Fruit fly (Drosophila melanogaster): Measurements from ENCODE around the gene mamo.

mamo gene

DNA sequence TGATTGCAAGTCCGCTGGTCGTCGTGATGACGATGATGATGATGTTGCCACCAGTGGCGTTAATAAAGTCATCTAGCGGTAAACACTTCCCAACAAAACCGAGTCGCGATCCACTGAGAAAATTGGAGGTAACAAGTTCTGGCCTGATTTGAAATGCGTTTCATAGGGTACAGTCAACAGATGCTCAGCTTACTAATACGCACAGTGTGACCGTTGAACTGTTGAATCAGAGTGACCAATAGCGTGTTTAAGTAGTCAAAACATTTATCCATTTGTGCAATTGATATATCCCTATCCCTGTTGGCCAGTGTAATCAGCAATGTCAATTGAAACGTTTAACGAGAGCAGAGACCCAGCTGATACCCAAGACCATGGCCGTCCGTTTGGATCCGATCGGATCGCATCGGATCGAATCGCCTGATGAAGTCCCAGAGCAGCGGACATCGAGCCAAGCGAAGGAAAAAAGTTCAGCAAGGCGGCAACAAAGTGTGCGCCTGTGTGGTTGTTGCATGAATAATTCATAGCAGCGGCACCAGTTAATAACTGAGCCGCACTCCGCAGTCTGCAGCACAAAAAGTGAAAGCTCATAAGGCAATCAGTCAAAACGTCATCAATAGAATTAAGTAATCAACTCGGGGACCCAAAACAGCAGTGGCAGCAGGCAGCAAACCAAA, 42.1 kb downstream of the mamo start:
- TF ChIP-seq CG8478 (optimal IDR thresholded peaks at IDR 0.05) (no peak), Dll (optimal IDR thresholded peaks at IDR 0.05) (peak; percentile 63), pan (optimal IDR thresholded peaks at IDR 0.05) (no peak), usp (GFP tag; optimal IDR thresholded peaks at IDR 0.05) (no peak), EcR (GFP tag; optimal IDR thresholded peaks at IDR 0.05) (no peak), psq (optimal IDR thresholded peaks at IDR 0.05) (no peak)

DNA sequence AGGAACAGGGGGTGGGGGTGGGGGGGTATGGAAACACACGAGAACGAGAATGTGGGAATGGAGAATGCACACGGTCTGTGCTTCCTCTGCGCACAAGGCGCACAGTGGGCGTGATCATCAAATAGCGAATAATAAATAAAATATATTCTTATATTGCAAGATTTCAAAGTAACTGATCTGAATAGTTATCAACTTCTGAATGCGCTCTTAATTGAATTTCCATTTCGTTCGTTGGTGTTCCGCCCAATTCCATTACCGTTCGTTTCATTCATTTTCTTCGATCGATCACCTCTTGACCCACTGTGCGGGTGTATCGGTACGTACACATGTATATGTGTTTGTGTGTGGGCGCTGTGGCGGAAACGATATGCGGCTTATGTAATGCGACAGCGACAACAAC, 54.1 kb downstream of the mamo start:
- TF ChIP-seq pan (optimal IDR thresholded peaks at IDR 0.05) = no peak
- TF ChIP-seq Dll (optimal IDR thresholded peaks at IDR 0.05) = no peak
- no peak for TF ChIP-seq psq (optimal IDR thresholded peaks at IDR 0.05)
- no peak for TF ChIP-seq CG8478 (optimal IDR thresholded peaks at IDR 0.05)
- TF ChIP-seq usp (GFP tag; optimal IDR thresholded peaks at IDR 0.05) = no peak
- no peak for TF ChIP-seq EcR (GFP tag; optimal IDR thresholded peaks at IDR 0.05)

DNA sequence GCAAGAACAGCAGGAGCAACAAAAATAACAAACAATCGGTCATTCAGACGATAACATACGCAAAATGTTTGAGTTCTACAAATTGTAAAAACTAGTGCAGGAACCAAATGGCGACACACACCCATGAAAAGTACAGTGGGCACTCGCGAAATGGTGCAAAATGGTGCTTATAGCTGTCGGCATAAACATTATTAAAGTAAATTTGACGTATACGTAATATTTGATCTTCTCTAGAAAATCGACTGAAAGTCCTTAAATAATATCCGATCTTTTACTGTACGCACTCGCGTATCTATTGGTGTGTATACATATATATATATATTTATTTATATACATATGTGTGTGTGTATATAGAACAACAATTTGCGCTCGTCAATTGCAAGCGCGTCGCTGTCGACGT, 54.8 kb downstream of the mamo start:
- TF ChIP-seq CG8478 (optimal IDR thresholded peaks at IDR 0.05) = no peak
- TF ChIP-seq Dll (optimal IDR thresholded peaks at IDR 0.05) = no peak

DNA sequence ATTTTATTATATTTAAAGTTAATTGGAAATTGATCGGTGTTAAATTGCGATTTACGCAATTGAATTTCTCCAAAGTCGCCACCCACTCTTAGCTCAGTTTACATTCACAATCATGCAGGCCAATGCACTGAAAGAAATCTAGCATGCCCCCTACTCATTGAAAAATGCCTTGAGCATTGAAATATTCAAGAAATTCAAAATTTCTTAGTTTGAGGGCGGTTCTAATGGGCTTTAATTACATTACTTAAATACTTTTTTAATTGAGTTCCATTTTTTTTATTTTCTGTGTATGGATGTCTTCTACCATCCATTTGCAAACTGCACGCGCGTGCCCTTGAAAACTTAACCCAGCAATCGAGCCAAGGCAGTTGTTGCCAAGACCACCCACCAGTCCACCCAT, 55.9 kb downstream of the mamo start:
- no peak for TF ChIP-seq Dll (optimal IDR thresholded peaks at IDR 0.05)
- no peak for TF ChIP-seq usp (GFP tag; optimal IDR thresholded peaks at IDR 0.05)
- TF ChIP-seq EcR (GFP tag; optimal IDR thresholded peaks at IDR 0.05) = no peak
- TF ChIP-seq psq (optimal IDR thresholded peaks at IDR 0.05) = no peak

DNA sequence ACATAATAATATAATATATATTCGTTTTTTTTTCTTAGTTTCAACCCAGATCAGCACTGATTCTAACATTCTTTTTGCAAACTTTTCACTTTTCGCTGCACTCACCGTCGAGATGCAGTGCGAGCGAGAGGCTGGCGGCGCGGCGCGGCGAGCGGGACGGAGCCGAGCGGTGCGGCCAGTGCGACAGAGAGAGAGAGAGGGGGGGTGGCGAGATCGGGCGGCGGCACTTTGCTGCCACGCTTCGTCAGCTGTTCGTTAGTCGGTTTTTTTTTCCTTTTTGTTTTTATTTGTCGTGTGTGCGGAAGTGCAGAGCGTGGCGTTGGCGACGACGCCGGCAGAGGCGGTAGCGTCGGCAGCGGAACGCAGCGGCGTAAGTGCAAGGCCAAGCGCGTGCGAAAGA, 56.5 kb downstream of the mamo start:
- no peak for TF ChIP-seq psq (optimal IDR thresholded peaks at IDR 0.05)
- no peak for TF ChIP-seq usp (GFP tag; optimal IDR thresholded peaks at IDR 0.05)
- TF ChIP-seq Dll (optimal IDR thresholded peaks at IDR 0.05) = no peak
- no peak for TF ChIP-seq pan (optimal IDR thresholded peaks at IDR 0.05)
- TF ChIP-seq EcR (GFP tag; optimal IDR thresholded peaks at IDR 0.05) = no peak
- no peak for TF ChIP-seq CG8478 (optimal IDR thresholded peaks at IDR 0.05)

DNA sequence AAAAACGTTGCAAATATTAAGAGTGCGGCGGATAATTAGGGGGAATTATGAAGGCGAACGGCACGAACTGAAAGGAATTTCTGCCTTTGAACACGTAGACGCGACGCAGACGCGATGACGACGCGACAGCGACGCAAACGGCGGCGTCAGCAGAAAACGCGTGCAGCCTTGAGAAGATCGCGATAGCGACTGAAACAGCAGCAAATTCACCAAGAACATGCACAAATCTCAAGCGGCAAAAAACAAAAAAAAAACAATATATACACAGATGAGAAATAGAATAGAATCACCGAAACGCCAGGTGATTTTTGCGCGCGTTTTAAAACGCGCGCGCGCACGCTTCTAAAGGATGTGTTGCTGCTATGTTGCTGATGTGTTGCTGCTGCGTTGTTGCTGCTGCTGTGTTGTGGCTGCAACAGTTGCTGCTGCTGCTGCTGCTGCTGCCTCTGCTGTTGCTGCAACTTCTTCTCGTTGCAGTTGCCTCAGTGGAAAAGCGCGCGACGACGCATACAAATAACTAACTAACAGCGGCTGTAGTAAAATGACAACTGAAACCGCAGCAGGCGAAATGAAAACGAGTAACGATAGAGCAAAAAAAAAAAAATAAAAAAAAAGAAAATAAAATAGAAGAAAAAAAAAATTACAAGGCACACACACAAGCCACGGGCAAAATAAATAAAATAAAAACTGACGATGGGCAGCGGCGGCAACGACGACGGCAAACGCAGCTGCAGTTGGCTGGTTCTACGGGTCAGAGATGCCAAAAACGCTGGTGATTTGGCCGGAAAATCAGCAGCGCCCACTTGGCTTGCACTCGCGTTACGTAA, 57.3 kb downstream of the mamo start:
- no peak for TF ChIP-seq Dll (optimal IDR thresholded peaks at IDR 0.05)
- TF ChIP-seq psq (optimal IDR thresholded peaks at IDR 0.05) = no peak

DNA sequence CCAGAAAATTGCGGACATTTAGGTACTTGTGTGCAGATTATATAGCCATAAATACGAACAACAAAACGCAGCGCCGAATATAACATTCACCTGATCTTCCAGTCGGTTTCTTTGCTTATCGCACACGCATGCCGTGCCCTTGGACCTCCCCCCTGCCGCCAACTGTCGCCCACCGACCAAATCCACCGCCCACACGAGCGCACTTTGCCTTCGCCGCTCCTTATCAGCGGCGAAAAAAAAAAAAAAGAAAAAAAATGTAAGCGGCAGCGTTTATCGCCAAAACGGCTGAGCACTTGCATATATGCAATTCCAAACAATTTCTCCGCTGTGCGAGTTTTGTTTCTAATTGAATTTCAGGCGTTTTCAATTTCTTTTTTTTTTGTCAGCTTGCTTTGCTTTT, 58.9 kb downstream of the mamo start:
- TF ChIP-seq psq (optimal IDR thresholded peaks at IDR 0.05) = no peak
- no peak for TF ChIP-seq CG8478 (optimal IDR thresholded peaks at IDR 0.05)
- no peak for TF ChIP-seq EcR (GFP tag; optimal IDR thresholded peaks at IDR 0.05)
- TF ChIP-seq pan (optimal IDR thresholded peaks at IDR 0.05) = no peak
- no peak for TF ChIP-seq usp (GFP tag; optimal IDR thresholded peaks at IDR 0.05)
- TF ChIP-seq Dll (optimal IDR thresholded peaks at IDR 0.05) = no peak

DNA sequence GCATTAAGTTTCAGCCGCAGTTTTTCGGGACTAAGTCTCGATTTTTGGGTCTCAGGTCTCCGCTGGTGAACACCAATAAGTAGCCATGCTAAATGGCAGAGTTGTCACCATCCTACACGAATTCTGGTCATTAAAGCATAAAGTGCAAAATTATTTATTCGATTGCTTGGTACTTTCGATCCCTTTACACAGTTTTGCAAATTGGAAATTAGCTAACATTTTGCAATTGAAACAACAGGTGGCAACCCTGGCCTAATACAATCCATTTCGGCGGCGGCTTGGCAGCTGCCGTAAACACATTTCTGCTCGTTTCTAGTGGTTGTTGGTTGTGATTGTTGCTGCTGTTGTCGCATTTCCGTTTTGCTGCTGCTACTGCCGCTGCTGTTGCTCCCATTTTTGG, 67.0 kb downstream of the mamo start:
- TF ChIP-seq Dll (optimal IDR thresholded peaks at IDR 0.05) (no peak), usp (GFP tag; optimal IDR thresholded peaks at IDR 0.05) (no peak), psq (optimal IDR thresholded peaks at IDR 0.05) (no peak), EcR (GFP tag; optimal IDR thresholded peaks at IDR 0.05) (no peak), CG8478 (optimal IDR thresholded peaks at IDR 0.05) (no peak), pan (optimal IDR thresholded peaks at IDR 0.05) (no peak)

DNA sequence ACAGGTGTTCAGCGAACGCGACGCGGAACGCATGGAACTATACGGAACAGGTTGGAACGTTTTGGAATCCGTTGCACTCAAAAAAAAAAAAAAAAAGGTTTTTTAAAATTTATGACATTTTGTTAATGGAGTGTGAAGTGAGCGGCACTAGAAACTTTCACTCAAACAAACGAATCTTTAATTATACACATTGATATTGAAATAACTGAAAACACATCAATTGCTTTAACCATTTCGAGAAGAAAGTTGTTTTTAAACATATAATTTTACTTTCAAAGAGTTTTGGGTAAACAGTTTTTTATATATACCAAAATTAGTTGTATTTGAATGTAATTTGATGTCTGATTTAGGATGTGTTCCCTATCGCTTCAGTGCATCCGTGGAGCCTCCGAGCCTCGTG, 79.1 kb downstream of the mamo start:
- TF ChIP-seq Dll (optimal IDR thresholded peaks at IDR 0.05) = no peak
- no peak for TF ChIP-seq psq (optimal IDR thresholded peaks at IDR 0.05)
- no peak for TF ChIP-seq pan (optimal IDR thresholded peaks at IDR 0.05)
- no peak for TF ChIP-seq EcR (GFP tag; optimal IDR thresholded peaks at IDR 0.05)
- TF ChIP-seq CG8478 (optimal IDR thresholded peaks at IDR 0.05) = no peak
- TF ChIP-seq usp (GFP tag; optimal IDR thresholded peaks at IDR 0.05) = no peak

DNA sequence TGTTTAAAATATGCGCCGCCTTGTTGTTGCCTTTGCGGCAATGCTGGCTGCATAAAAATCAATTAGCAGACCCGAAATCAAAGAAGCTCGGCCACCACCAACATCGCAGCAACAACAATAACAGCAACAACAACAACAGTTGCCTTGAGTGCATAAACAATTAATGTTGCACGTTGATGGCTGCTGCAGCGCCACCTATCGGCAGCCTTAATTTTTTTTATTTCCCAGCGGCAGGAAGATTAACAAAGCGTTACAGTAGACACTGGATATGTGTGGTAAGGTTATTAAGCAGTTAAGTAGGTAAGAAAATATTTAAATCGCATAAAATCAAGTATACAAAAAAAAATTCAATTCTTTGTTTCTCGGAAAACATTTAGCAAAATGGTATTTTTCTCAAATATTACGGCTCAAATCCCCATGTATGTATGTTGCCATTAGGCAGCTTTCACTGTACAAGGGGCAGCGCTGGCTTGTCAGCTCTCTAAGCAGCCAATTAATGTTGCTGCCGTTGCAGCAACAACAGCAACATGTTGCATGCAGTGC, 81.3 kb downstream of the mamo start:
- no peak for TF ChIP-seq EcR (GFP tag; optimal IDR thresholded peaks at IDR 0.05)
- no peak for TF ChIP-seq Dll (optimal IDR thresholded peaks at IDR 0.05)
- no peak for TF ChIP-seq usp (GFP tag; optimal IDR thresholded peaks at IDR 0.05)
- no peak for TF ChIP-seq CG8478 (optimal IDR thresholded peaks at IDR 0.05)
- TF ChIP-seq pan (optimal IDR thresholded peaks at IDR 0.05) = no peak

DNA sequence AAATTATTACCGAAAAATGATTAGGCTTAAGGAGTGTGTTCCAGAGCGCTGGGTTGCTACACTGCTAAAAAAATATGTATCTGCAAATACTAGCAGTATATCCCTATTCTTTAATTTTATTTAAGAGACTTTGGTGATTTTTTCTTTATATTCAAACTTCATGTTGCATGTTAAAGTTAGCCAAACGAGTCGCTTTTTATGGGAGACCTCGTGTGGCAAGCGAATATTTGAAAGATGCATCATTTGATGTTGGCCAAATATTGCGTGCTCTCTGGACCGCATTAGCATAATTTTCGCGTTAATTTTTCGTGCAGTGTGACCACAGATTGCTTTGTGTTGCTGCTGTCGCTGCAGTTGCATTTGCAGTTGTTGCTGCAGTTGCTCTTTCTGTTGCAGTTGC, 83.2 kb downstream of the mamo start:
- TF ChIP-seq EcR (GFP tag; optimal IDR thresholded peaks at IDR 0.05) (no peak), CG8478 (optimal IDR thresholded peaks at IDR 0.05) (no peak), Dll (optimal IDR thresholded peaks at IDR 0.05) (no peak), usp (GFP tag; optimal IDR thresholded peaks at IDR 0.05) (no peak), psq (optimal IDR thresholded peaks at IDR 0.05) (no peak), pan (optimal IDR thresholded peaks at IDR 0.05) (no peak)

DNA sequence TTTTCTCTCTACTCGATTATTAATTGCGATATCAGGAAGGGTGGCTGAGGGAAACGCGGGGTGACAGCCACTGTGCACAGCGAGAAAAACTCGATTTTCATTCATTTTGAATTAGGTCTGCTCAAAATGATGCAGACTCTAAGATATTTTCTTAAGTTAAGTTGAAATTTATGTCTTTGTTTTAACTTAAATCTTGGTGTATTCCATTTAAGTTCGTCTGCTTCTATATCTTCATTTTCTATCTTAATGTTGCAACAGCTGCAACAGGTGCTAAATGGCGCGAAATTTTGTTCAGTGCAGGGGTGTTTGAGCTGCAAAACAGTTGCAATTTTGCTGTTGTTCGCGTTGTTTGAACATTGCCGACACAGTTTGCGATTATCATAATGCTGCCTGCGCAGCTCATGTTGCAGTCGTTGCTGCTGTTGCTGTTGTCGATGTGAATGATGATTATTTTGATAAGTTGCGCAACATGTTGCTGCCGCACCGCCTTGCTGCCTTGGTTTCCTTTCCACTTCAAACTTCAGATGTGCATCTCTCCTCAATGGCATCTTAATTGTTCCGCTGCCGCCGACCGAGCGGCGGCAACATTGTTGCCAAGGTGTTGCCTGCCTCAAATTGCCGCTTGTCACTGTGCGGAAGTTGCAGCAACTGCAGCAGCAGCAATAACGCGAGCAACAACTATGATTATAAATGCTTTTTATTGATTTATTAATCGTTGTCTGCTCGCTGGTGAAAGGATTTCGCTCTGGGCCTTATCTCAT, 84.1 kb downstream of the mamo start:
- TF ChIP-seq Dll (optimal IDR thresholded peaks at IDR 0.05) (no peak), usp (GFP tag; optimal IDR thresholded peaks at IDR 0.05) (no peak), psq (optimal IDR thresholded peaks at IDR 0.05) (no peak), EcR (GFP tag; optimal IDR thresholded peaks at IDR 0.05) (no peak), pan (optimal IDR thresholded peaks at IDR 0.05) (no peak), CG8478 (optimal IDR thresholded peaks at IDR 0.05) (no peak)
